Worm (Caenorhabditis elegans) whole organism, L3 larva: ENCODE results near the gene W04E12.9.

ENCODE experiments used
- aly-2 ChIP-seq: fragments of 150-350 bp; optimal IDR thresholded peaks from 2 replicates; lab custom pipeline; 2014; ENCODE audit warnings: missing biosample characterization, missing genetic modification characterization
- ama-1 ChIP-seq: fragments of 150-350 bp; optimal IDR thresholded peaks from 2 replicates; lab custom pipeline; 2018
- daf-12 ChIP-seq: fragments of 150-350 bp; optimal IDR thresholded peaks from 2 replicates; lab custom pipeline; 2014; ENCODE audit warnings: missing biosample characterization, missing genetic modification reagents, missing genetic modification characterization
- elt-3 ChIP-seq, 3 experiments: fragments of 150-350 bp in 1 of 3; sonication (generic microtip) in 2 of 3; optimal IDR thresholded peaks; 2 replicates in 2 of 3; 4 replicates in 1 of 3; lab custom pipeline; 2014 to 2017; ENCODE audit warnings: missing biosample characterization in 3 of 3, missing genetic modification characterization in 3 of 3
- fkh-10 ChIP-seq: sonication (generic microtip); optimal IDR thresholded peaks from 2 replicates; lab custom pipeline; 2017; ENCODE audit warnings: missing biosample characterization, missing genetic modification reagents, missing genetic modification characterization
- lin-15B ChIP-seq: fragments of 150-350 bp; optimal IDR thresholded peaks from 2 replicates; lab custom pipeline; 2014; ENCODE audit warnings: missing biosample characterization, missing genetic modification characterization
- nhr-11 ChIP-seq: fragments of 150-350 bp; optimal IDR thresholded peaks from 2 replicates; lab custom pipeline; 2014; ENCODE audit warnings: missing biosample characterization, missing genetic modification characterization
- nhr-76 ChIP-seq: fragments of 150-350 bp; sonication (generic microtip); optimal IDR thresholded peaks from 5 replicates; lab custom pipeline; 2014; ENCODE audit warnings: missing biosample characterization, missing genetic modification characterization
- pha-4 ChIP-seq: fragments of 150-350 bp; optimal IDR thresholded peaks from 2 replicates; lab custom pipeline; 2014; ENCODE audit warnings: missing biosample characterization, missing genetic modification reagents, missing genetic modification characterization
- pqm-1 ChIP-seq: fragments of 150-350 bp; optimal IDR thresholded peaks from 2 replicates; lab custom pipeline; 2017; ENCODE audit warnings: missing biosample characterization, missing genetic modification characterization, inconsistent platforms
- unc-62 ChIP-seq: fragments of 150-350 bp; sonication (generic microtip); optimal IDR thresholded peaks from 4 replicates; lab custom pipeline; 2014; ENCODE audit warnings: missing biosample characterization, missing genetic modification reagents, missing genetic modification characterization
- ztf-11 ChIP-seq: fragments of 150-350 bp; optimal IDR thresholded peaks from 2 replicates; lab custom pipeline; 2014; ENCODE audit warnings: missing biosample characterization, missing genetic modification characterization

ce11 chrV:19790248-19790647 lies 33.9 kb downstream of the W04E12.9 start:
- no peak for TF ChIP-seq pqm-1 (tag; lab: Kevin White, UChicago)
- TF ChIP-seq lin-15B (tag; lab: Kevin White, UChicago): no peak
- TF ChIP-seq pha-4 (tag; lab: Kevin White, UChicago): no peak
- TF ChIP-seq ztf-11: no peak
- TF ChIP-seq aly-2: no peak
- TF ChIP-seq nhr-76 (tag; lab: Kevin White, UChicago): no peak
- TF ChIP-seq fkh-10 (GFP tag; lab: Kevin White, UChicago): no peak
- TF ChIP-seq daf-12 (tag; lab: Kevin White, UChicago): no peak
- TF ChIP-seq ama-1 (lab: Kevin White, UChicago): no peak
- TF ChIP-seq nhr-11 (tag; lab: Kevin White, UChicago): no peak
- TF ChIP-seq elt-3 (tag; optimal IDR thresholded peaks at IDR 0.05; lab: Kevin White, UChicago): no peak
- TF ChIP-seq unc-62 (GFP tag; lab: Kevin White, UChicago): no peak
